Worm (Caenorhabditis elegans): ENCODE data around the gene aak-1.

ce11 chrIII:8717231-8717694 lies 43.6 kb downstream of the aak-1 start, which contains the start of gene mrpl-11:
- TF ChIP-seq ama-1 (optimal IDR thresholded peaks at IDR 0.05) (no peak), nhr-6 (tag; optimal IDR thresholded peaks at IDR 0.05) (no peak), Y75B8A.6 (GFP tag; IDR thresholded peaks at IDR 0.05) (no peak), F10B5.3 (tag; optimal IDR thresholded peaks at IDR 0.05) (no peak), ceh-28 (tag; optimal IDR thresholded peaks at IDR 0.05) (no peak)

Data from whole organism, L4 larva.